Worm (Caenorhabditis elegans) whole organism, L3 larva: Measurements from ENCODE around the gene srx-33.
A peak's percentile ranks its signal among the peaks of the same experiment; 100 is the strongest.

ENCODE experiments used
- R02D3.7 ChIP-seq: fragments of 150-350 bp; optimal IDR thresholded peaks from 2 replicates; lab custom pipeline; 2014; ENCODE audit warnings: missing biosample characterization, missing genetic modification characterization
- ZK546.5 ChIP-seq: sonication (generic microtip); optimal IDR thresholded peaks from 2 replicates; lab custom pipeline; 2017; ENCODE audit warnings: missing biosample characterization, missing genetic modification characterization
- aly-2 ChIP-seq: fragments of 150-350 bp; optimal IDR thresholded peaks from 2 replicates; lab custom pipeline; 2014; ENCODE audit warnings: missing biosample characterization, missing genetic modification characterization
- ama-1 ChIP-seq: fragments of 150-350 bp; optimal IDR thresholded peaks from 2 replicates; lab custom pipeline; 2018
- ceh-16 ChIP-seq: sonication (generic microtip); optimal IDR thresholded peaks from 2 replicates; lab custom pipeline; 2017; ENCODE audit warnings: missing biosample characterization, missing genetic modification characterization
- ceh-28 ChIP-seq: fragments of 150-350 bp; optimal IDR thresholded peaks from 2 replicates; lab custom pipeline; 2014; ENCODE audit warnings: missing biosample characterization, missing genetic modification reagents, missing genetic modification characterization
- ceh-82 ChIP-seq: fragments of 150-350 bp; optimal IDR thresholded peaks from 2 replicates; lab custom pipeline; 2014; ENCODE audit warnings: missing biosample characterization, missing genetic modification characterization
- ceh-9 ChIP-seq: sonication (generic microtip); optimal IDR thresholded peaks from 2 replicates; lab custom pipeline; 2018; ENCODE audit warnings: missing biosample characterization, missing genetic modification characterization
- daf-12 ChIP-seq: fragments of 150-350 bp; optimal IDR thresholded peaks from 2 replicates; lab custom pipeline; 2014; ENCODE audit warnings: missing biosample characterization, missing genetic modification reagents, missing genetic modification characterization
- egl-27 ChIP-seq: sonication (generic microtip); optimal IDR thresholded peaks from 4 replicates; lab custom pipeline; 2017; ENCODE audit warnings: missing biosample characterization, missing genetic modification reagents, missing genetic modification characterization
- egl-5 ChIP-seq: fragments of 150-350 bp; optimal IDR thresholded peaks from 2 replicates; lab custom pipeline; 2017; ENCODE audit warnings: missing biosample characterization, missing genetic modification reagents, missing genetic modification characterization, inconsistent platforms
- elt-1 ChIP-seq: fragments of 150-350 bp; optimal IDR thresholded peaks from 2 replicates; lab custom pipeline; 2014; ENCODE audit warnings: missing biosample characterization, missing genetic modification characterization
- elt-2 ChIP-seq: sonication (generic microtip); optimal IDR thresholded peaks from 2 replicates; lab custom pipeline; 2016; ENCODE audit warnings: missing genetic modification reagents, mild to moderate bottlenecking, missing genetic modification characterization, missing compliant biosample characterization
- elt-3 ChIP-seq, 3 experiments: fragments of 150-350 bp in 1 of 3; sonication (generic microtip) in 2 of 3; optimal IDR thresholded peaks; 2 replicates in 2 of 3; 4 replicates in 1 of 3; lab custom pipeline; 2014 to 2017; ENCODE audit warnings: missing biosample characterization in 3 of 3, missing genetic modification characterization in 3 of 3
- eor-1 ChIP-seq, 2 experiments: fragments of 150-350 bp; optimal IDR thresholded peaks; 2 replicates each; lab custom pipeline; 2014 to 2018; ENCODE audit warnings: missing biosample characterization in 2 of 2, missing genetic modification characterization in 2 of 2
- fkh-10 ChIP-seq: sonication (generic microtip); optimal IDR thresholded peaks from 2 replicates; lab custom pipeline; 2017; ENCODE audit warnings: missing biosample characterization, missing genetic modification reagents, missing genetic modification characterization
- fkh-2 ChIP-seq: fragments of 150-350 bp; optimal IDR thresholded peaks from 2 replicates; lab custom pipeline; 2014; ENCODE audit warnings: missing biosample characterization, missing genetic modification reagents, missing genetic modification characterization
- fos-1 ChIP-seq: fragments of 150-350 bp; optimal IDR thresholded peaks from 2 replicates; lab custom pipeline; 2014; ENCODE audit warnings: missing biosample characterization, missing genetic modification characterization
- lin-39 ChIP-seq: fragments of 150-350 bp; optimal IDR thresholded peaks from 2 replicates; lab custom pipeline; 2018; ENCODE audit warnings: missing biosample characterization, missing genetic modification reagents, missing genetic modification characterization
- lsy-12 ChIP-seq: sonication (generic microtip); optimal IDR thresholded peaks from 2 replicates; lab custom pipeline; 2016; ENCODE audit warnings: mild to moderate bottlenecking, missing genetic modification characterization, missing compliant biosample characterization
- mdl-1 ChIP-seq: fragments of 150-350 bp; optimal IDR thresholded peaks from 2 replicates; lab custom pipeline; 2014; ENCODE audit warnings: missing biosample characterization, missing genetic modification characterization
- mml-1 ChIP-seq: fragments of 150-350 bp; sonication (generic microtip); optimal IDR thresholded peaks from 3 replicates; lab custom pipeline; 2014; ENCODE audit warnings: missing biosample characterization, missing genetic modification characterization
- nfya-1 ChIP-seq: sonication (generic microtip); optimal IDR thresholded peaks from 2 replicates; lab custom pipeline; 2017; ENCODE audit warnings: missing genetic modification characterization, mild to moderate bottlenecking, missing compliant biosample characterization, antibody characterized with exemption, moderate library complexity; ENCODE audit not compliant: insufficient read depth
- nhr-11 ChIP-seq: fragments of 150-350 bp; optimal IDR thresholded peaks from 2 replicates; lab custom pipeline; 2014; ENCODE audit warnings: missing biosample characterization, missing genetic modification characterization
- nhr-25 ChIP-seq: sonication (generic microtip); optimal IDR thresholded peaks from 2 replicates; lab custom pipeline; 2017; ENCODE audit warnings: missing biosample characterization, missing genetic modification characterization
- nhr-28 ChIP-seq: fragments of 150-350 bp; optimal IDR thresholded peaks from 2 replicates; lab custom pipeline; 2014; ENCODE audit warnings: missing biosample characterization, missing genetic modification characterization
- nhr-43 ChIP-seq: sonication (generic microtip); optimal IDR thresholded peaks from 2 replicates; lab custom pipeline; 2016; ENCODE audit warnings: mild to moderate bottlenecking, missing genetic modification characterization, missing compliant biosample characterization; ENCODE audit not compliant: poor library complexity, severe bottlenecking
- nhr-67 ChIP-seq: fragments of 150-350 bp; optimal IDR thresholded peaks from 2 replicates; lab custom pipeline; 2014; ENCODE audit warnings: missing biosample characterization, missing genetic modification characterization
- nhr-77 ChIP-seq: fragments of 150-350 bp; optimal IDR thresholded peaks from 2 replicates; lab custom pipeline; 2014; ENCODE audit warnings: missing biosample characterization, missing genetic modification characterization
- pha-4 ChIP-seq: fragments of 150-350 bp; optimal IDR thresholded peaks from 2 replicates; lab custom pipeline; 2014; ENCODE audit warnings: missing biosample characterization, missing genetic modification reagents, missing genetic modification characterization
- pqm-1 ChIP-seq: fragments of 150-350 bp; optimal IDR thresholded peaks from 2 replicates; lab custom pipeline; 2017; ENCODE audit warnings: missing biosample characterization, missing genetic modification characterization, inconsistent platforms
- sea-2 ChIP-seq: fragments of 150-350 bp; sonication (generic microtip); optimal IDR thresholded peaks from 4 replicates; lab custom pipeline; 2014; ENCODE audit warnings: missing biosample characterization, missing genetic modification reagents, missing genetic modification characterization
- snpc-4 ChIP-seq: fragments of 150-350 bp; optimal IDR thresholded peaks from 2 replicates; lab custom pipeline; 2014; ENCODE audit warnings: missing biosample characterization, missing genetic modification characterization
- tbx-2 ChIP-seq: sonication (generic microtip); optimal IDR thresholded peaks from 2 replicates; lab custom pipeline; 2016; ENCODE audit warnings: mild to moderate bottlenecking, missing genetic modification characterization, missing compliant biosample characterization
- unc-62 ChIP-seq: fragments of 150-350 bp; sonication (generic microtip); optimal IDR thresholded peaks from 4 replicates; lab custom pipeline; 2014; ENCODE audit warnings: missing biosample characterization, missing genetic modification reagents, missing genetic modification characterization
- ztf-11 ChIP-seq: fragments of 150-350 bp; optimal IDR thresholded peaks from 2 replicates; lab custom pipeline; 2014; ENCODE audit warnings: missing biosample characterization, missing genetic modification characterization

srx-33 gene

DNA sequence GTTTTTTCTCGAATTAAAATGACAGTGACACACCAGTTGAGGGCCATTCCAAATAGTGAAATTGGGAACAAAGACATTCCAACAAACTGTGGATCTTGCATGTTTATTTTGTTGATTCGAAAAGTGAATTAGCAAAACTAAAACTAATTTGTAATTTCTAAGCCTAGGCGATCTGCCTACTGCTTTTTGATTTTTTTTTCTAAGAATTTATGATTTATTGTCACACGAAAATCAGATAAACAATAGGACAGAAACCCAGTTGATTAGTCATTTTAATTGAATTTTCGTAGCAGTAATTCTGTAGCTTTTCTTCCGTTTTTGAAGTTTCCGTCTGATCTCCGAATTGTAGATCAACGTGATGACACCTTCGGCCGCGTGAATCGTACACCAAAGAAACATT lies at the start of gene srx-33:
Gene srx-33 (minus strand): TSS at position 101 of the 400 bp plus-strand sequence.
- TF ChIP-seq ceh-28 (tag; lab: Kevin White, UChicago) (no peak), nhr-43 (tag; lab: Kevin White, UChicago) (no peak), nhr-25 (tag; lab: Kevin White, UChicago) (no peak), ceh-16 (tag; lab: Kevin White, UChicago) (no peak), nfya-1 (tag; lab: Kevin White, UChicago) (no peak), sea-2 (no peak), fkh-10 (GFP tag; lab: Kevin White, UChicago) (no peak), tbx-2 (tag; lab: Kevin White, UChicago) (no peak), pqm-1 (tag; lab: Kevin White, UChicago) (no peak), elt-3 (tag; optimal IDR thresholded peaks at IDR 0.05; lab: Kevin White, UChicago) (no peak), ZK546.5 (tag; lab: Kevin White, UChicago) (no peak), daf-12 (tag; lab: Kevin White, UChicago) (no peak), R02D3.7 (tag; lab: Kevin White, UChicago) (no peak), nhr-77 (tag; lab: Kevin White, UChicago) (no peak), ztf-11 (tag; lab: Kevin White, UChicago) (no peak), egl-5 (no peak), nhr-67 (tag; lab: Kevin White, UChicago) (no peak), nhr-28 (tag; lab: Kevin White, UChicago) (no peak)

DNA sequence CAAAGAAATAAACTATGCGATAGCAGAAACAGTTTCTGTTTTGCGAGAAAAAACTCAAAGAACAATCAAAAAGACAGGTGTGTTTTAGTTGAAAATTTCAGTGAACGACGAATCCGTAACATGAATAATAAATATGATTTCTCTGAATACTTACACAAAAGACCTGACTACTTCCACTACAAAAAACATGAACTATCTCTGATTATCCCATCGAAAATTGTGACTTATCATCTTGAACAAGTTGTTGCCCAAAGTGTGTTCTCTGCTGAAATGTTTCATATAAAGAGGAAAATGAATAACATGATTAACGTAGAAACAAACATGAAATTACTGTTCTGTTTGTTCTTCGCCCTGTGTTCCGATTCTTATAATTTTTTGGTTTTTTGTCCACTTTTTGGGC lies 48.0 kb upstream of the srx-33 start, which contains the start of gene ugt-36:
Gene ugt-36 (plus strand): TSS at position 301 of the 400 bp plus-strand sequence.
- TF ChIP-seq elt-3 (tag; optimal IDR thresholded peaks at IDR 0.05; lab: Kevin White, UChicago): no peak
- TF ChIP-seq unc-62 (GFP tag; lab: Kevin White, UChicago): no peak
- TF ChIP-seq eor-1 (tag; optimal IDR thresholded peaks at IDR 0.05; lab: Kevin White, UChicago): no peak
- TF ChIP-seq ceh-9 (tag; lab: Kevin White, UChicago): no peak

DNA sequence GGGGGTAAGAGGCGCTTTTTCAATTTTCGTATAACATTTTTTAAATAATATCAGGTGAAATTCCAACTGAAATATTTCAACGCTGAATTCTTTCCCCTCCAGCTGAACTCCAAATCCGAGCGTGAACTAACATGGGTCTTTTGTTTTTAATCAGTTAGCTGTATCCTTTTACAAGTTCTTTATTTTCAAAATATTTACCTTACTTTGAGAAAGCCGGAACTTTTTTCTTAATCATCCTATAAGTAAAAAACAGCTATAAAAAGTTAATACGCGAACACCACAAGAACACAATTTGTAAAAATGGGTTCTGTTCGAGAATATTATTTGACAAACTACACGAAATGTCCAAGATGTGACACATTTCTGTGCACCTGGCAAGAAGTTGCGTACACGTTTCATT lies 45.5 kb upstream of the srx-33 start, which contains the start of gene srh-83:
Gene srh-83 (plus strand): TSS at position 301 of the 400 bp plus-strand sequence.
- no peak for TF ChIP-seq lin-39
- no peak for TF ChIP-seq snpc-4 (tag; lab: Kevin White, UChicago)
- no peak for TF ChIP-seq ama-1
- TF ChIP-seq nhr-11 (tag; lab: Kevin White, UChicago): no peak
- TF ChIP-seq nhr-25 (tag; lab: Kevin White, UChicago): no peak
- no peak for TF ChIP-seq aly-2 (tag; lab: Kevin White, UChicago)
- TF ChIP-seq, all 47 proteins: peak for 0

DNA sequence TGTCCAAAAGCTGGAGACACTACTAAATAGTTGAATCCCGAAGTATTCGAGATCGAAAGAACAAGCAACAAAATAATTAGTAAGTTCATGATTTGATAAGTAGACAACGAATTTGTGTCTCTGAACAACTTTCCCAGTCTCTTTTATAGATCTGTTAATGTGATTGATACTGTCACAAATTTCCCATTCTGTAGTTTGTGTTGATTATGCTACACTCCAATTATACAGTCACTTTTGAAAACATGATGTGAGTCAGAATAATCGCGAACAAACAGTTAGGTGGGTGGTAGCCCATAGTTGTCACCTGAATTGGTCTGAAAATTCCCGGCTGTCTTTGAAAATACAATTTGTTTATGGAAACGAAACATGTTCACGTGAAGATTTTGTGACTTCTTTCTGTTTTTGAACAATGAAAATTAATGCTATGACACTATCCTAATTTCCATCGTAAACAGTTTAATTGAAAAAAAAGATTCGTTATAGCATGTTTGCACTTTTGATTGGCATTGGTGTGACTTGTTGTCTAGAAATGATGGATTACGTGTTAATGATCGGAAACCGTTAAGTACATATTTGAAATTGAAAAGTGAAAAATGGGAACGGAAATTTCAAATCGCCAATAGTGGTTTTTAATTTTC lies 44.9 kb upstream of the srx-33 start, which contains the start of gene ugt-41:
Gene ugt-41 (minus strand): TSS at position 119 of the 638 bp plus-strand sequence.
- TF ChIP-seq elt-2 (tag; lab: Kevin White, UChicago) (peak; percentile 15), snpc-4 (tag; lab: Kevin White, UChicago) (no peak)
- TF ChIP-seq, all 47 proteins: peak for 1

DNA sequence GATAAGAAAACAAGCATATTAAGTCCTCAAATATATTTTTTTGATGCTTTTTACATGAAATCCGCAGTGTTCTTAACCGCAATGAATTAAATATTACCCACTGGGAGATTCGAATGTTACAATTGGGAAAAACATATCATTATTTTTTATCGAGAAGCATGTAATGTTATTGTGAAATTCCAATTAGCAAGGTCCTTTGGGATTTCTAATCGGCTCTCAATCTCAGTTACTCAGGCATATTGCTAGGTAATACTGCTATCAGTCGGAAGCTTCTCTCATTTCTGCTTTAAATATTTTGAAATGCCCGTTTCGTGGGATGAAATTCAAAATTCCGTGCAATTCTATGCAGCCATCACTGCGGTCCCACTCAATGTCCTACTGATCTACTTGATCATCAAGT lies 40.7 kb upstream of the srx-33 start, which contains the start of gene str-204:
Gene str-204 (plus strand): TSS at position 301 of the 400 bp plus-strand sequence.
- no peak for TF ChIP-seq pha-4 (tag; lab: Kevin White, UChicago)
- TF ChIP-seq lsy-12: no peak
- no peak for TF ChIP-seq ama-1
- TF ChIP-seq elt-2 (tag; lab: Kevin White, UChicago): no peak
- TF ChIP-seq mml-1 (tag; lab: Kevin White, UChicago): no peak
- no peak for TF ChIP-seq fkh-2 (tag; lab: Kevin White, UChicago)
- no peak for TF ChIP-seq ceh-28 (tag; lab: Kevin White, UChicago)
- no peak for TF ChIP-seq mdl-1
- TF ChIP-seq nhr-28 (tag; lab: Kevin White, UChicago): no peak
- TF ChIP-seq fos-1 (tag; lab: Kevin White, UChicago): no peak
- no peak for TF ChIP-seq daf-12 (tag; lab: Kevin White, UChicago)
- no peak for TF ChIP-seq egl-27 (tag; lab: Kevin White, UChicago)
- TF ChIP-seq aly-2 (tag; lab: Kevin White, UChicago): no peak
- no peak for TF ChIP-seq fkh-10 (GFP tag; lab: Kevin White, UChicago)
- no peak for TF ChIP-seq nhr-25 (tag; lab: Kevin White, UChicago)
- no peak for TF ChIP-seq elt-1 (tag; lab: Kevin White, UChicago)
- TF ChIP-seq ZK546.5 (tag; lab: Kevin White, UChicago): no peak
- TF ChIP-seq sea-2: no peak
- no peak for TF ChIP-seq ceh-82
